Fruit fly (Drosophila melanogaster) whole organism, embryonic: ENCODE results near the gene Pdfr.

Source experiments
- CG14710 ChIP-seq: fragments of 200-800 bp; sonication (Bioruptor generic); optimal IDR thresholded peaks from 3 replicates; lab custom pipeline; 2019; ENCODE audit warnings: missing biosample characterization, mild to moderate bottlenecking, missing genetic modification characterization, moderate library complexity
- CG17186 ChIP-seq: fragments of 200-800 bp; sonication (Bioruptor generic); optimal IDR thresholded peaks from 3 replicates; lab custom pipeline; 2017; ENCODE audit warnings: missing biosample characterization, missing genetic modification reagents, missing genetic modification characterization
- CG31224 ChIP-seq: fragments of 200-800 bp; sonication (Bioruptor generic); IDR thresholded peaks from 2 replicates; pipeline ENCODE4 v1.3.6; 2022; ENCODE audit warnings: missing biosample characterization, missing genetic modification characterization
- CG32767 ChIP-seq: fragments of 200-800 bp; sonication (Bioruptor generic); IDR thresholded peaks from 2 replicates; pipeline ENCODE4 v1.3.6; 2022; ENCODE audit warnings: missing biosample characterization, missing genetic modification characterization
- CG6813 ChIP-seq: fragments of 200-800 bp; sonication (Bioruptor generic); optimal IDR thresholded peaks from 2 replicates; lab custom pipeline; 2017; ENCODE audit warnings: missing biosample characterization, missing genetic modification characterization, mild to moderate bottlenecking, moderate library complexity, missing genetic modification reagents
- CG7357 ChIP-seq: fragments of 200-800 bp; sonication (Bioruptor generic); IDR thresholded peaks from 3 replicates; pipeline ENCODE4 v1.3.6; 2022; ENCODE audit warnings: missing biosample characterization, missing genetic modification characterization
- CG8765 ChIP-seq: fragments of 200-800 bp; sonication (Bioruptor generic); IDR thresholded peaks from 2 replicates; pipeline ENCODE4 v1.3.6; 2022; ENCODE audit warnings: missing biosample characterization, missing genetic modification characterization
- Fer2 ChIP-seq: fragments of 200-800 bp; sonication (Bioruptor generic); optimal IDR thresholded peaks from 2 replicates; lab custom pipeline; 2018; ENCODE audit warnings: missing biosample characterization, mild to moderate bottlenecking, missing genetic modification characterization, moderate library complexity
- Jarid2 ChIP-seq: fragments of 200-800 bp; sonication (Bioruptor generic); optimal IDR thresholded peaks from 3 replicates; lab custom pipeline; 2017; ENCODE audit warnings: mild to moderate bottlenecking, missing biosample characterization, missing genetic modification reagents, missing genetic modification characterization
- Myb ChIP-seq: fragments of 200-800 bp; sonication (Bioruptor generic); optimal IDR thresholded peaks from 2 replicates; lab custom pipeline; 2016; ENCODE audit warnings: missing biosample characterization, missing genetic modification characterization
- Nf-YA ChIP-seq: fragments of 200-800 bp; sonication (Bioruptor generic); IDR thresholded peaks from 2 replicates; pipeline ENCODE4 v1.3.6; 2022; ENCODE audit warnings: missing biosample characterization, missing genetic modification characterization
- cas ChIP-seq: fragments of 200-800 bp; sonication (Bioruptor generic); IDR thresholded peaks from 2 replicates; pipeline ENCODE4 v1.3.6; 2022; ENCODE audit warnings: missing biosample characterization, missing genetic modification characterization
- crol ChIP-seq: fragments of 200-800 bp; sonication (Bioruptor generic); IDR thresholded peaks from 2 replicates; pipeline ENCODE4 v1.3.6; 2022; ENCODE audit warnings: missing biosample characterization, missing genetic modification characterization
- fru ChIP-seq: fragments of >200 bp; optimal IDR thresholded peaks from 2 replicates; lab custom pipeline; 2017
- ftz-f1 ChIP-seq: fragments of 200-800 bp; sonication (Bioruptor generic); optimal IDR thresholded peaks from 2 replicates; lab custom pipeline; 2016; ENCODE audit warnings: missing biosample characterization, missing genetic modification characterization
- fu2 ChIP-seq: fragments of 200-800 bp; sonication (Bioruptor generic); optimal IDR thresholded peaks from 2 replicates; lab custom pipeline; 2016; ENCODE audit warnings: missing biosample characterization, missing genetic modification characterization
- gsb-n ChIP-seq: fragments of 200-800 bp; sonication (Bioruptor generic); optimal IDR thresholded peaks from 3 replicates; lab custom pipeline; 2018; ENCODE audit warnings: missing biosample characterization, mild to moderate bottlenecking, missing genetic modification characterization
- hb ChIP-seq: fragments of 200-800 bp; sonication (Bioruptor generic); IDR thresholded peaks from 3 replicates; pipeline ENCODE4 v1.3.6; 2022; ENCODE audit warnings: missing biosample characterization, missing genetic modification characterization; ENCODE audit not compliant: partially characterized antibody
- lmd ChIP-seq: fragments of 200-800 bp; sonication (Bioruptor generic); IDR thresholded peaks from 2 replicates; pipeline ENCODE4 v1.3.6; 2022; ENCODE audit warnings: missing biosample characterization, missing genetic modification characterization
- sr ChIP-seq: fragments of 200-800 bp; sonication (Bioruptor generic); IDR thresholded peaks from 3 replicates; pipeline ENCODE4 v1.3.6; 2022; ENCODE audit warnings: missing biosample characterization, missing genetic modification characterization
- tgo ChIP-seq: fragments of 200-800 bp; sonication (Bioruptor generic); IDR thresholded peaks from 3 replicates; pipeline ENCODE4 v1.3.6; 2022; ENCODE audit warnings: missing biosample characterization, missing genetic modification characterization

Gene Pdfr

dm6 chrX:2624525-2625006 lies 72.6 kb downstream of the Pdfr start, which contains the start of the genes brv3 and Pi4KIIIalpha (continued):
- TF ChIP-seq CG17186, result peak; percentile 22
- TF ChIP-seq, all 482 proteins: peak for 47

dm6 chrX:2625009-2625408 lies 73.0 kb downstream of the Pdfr start:
- TF ChIP-seq Myb (GFP tag; lab: Kevin White, UChicago) (no peak), CG6813 (no peak), ftz-f1 (GFP tag; lab: Kevin White, UChicago) (peak; percentile 82), crol (peak; percentile 52), Jarid2 (GFP tag; lab: Kevin White, UChicago) (no peak), sr (GFP tag; lab: Robert Waterston, UW) (peak; percentile 54), lmd (no peak), Fer2 (tag; lab: Kevin White, UChicago) (no peak), CG14710 (tag; lab: Kevin White, UChicago) (no peak), hb (GFP tag; lab: Robert Waterston, UW) (0 out of 3 replicates have a peak, but pooled peaks have one; percentile 18), Nf-YA (GFP tag; lab: Robert Waterston, UW) (no peak), gsb-n (tag; lab: Kevin White, UChicago) (no peak), fru (lab: Kevin White, UChicago) (no peak), cas (GFP tag; lab: Robert Waterston, UW) (no peak), CG7357 (no peak), fu2 (no peak), CG8765 (GFP tag; lab: Robert Waterston, UW) (no peak), tgo (GFP tag; lab: Robert Waterston, UW) (no peak), CG32767 (GFP tag; lab: Robert Waterston, UW) (no peak), CG31224 (GFP tag; lab: Robert Waterston, UW) (no peak)
